Worm (Caenorhabditis elegans) whole organism, young adult: Measurements from ENCODE around the gene Y57A10A.24.

ENCODE experiments used
- B0035.1 ChIP-seq: sonication (generic microtip); optimal IDR thresholded peaks from 2 replicates; lab custom pipeline; 2016; ENCODE audit warnings: missing genetic modification characterization, mild to moderate bottlenecking, missing compliant biosample characterization, missing genotype, missing genetic modification reagents
- B0336.3 ChIP-seq: fragments of 200-800 bp; sonication (Bioruptor generic); IDR thresholded peaks from 2 replicates; pipeline ENCODE4 v1.3.6; 2022; ENCODE audit warnings: missing genetic modification characterization, missing compliant biosample characterization
- D2030.7 ChIP-seq: fragments of 200-800 bp; sonication (Bioruptor generic); IDR thresholded peaks from 2 replicates; pipeline ENCODE4 v1.3.6; 2022; ENCODE audit warnings: missing genetic modification reagents, missing genetic modification characterization, missing compliant biosample characterization
- F49E8.2 ChIP-seq: sonication (generic microtip); optimal IDR thresholded peaks from 3 replicates; lab custom pipeline; 2017; ENCODE audit warnings: missing genetic modification characterization, mild to moderate bottlenecking, missing compliant biosample characterization, antibody characterized with exemption, moderate library complexity; ENCODE audit not compliant: insufficient read depth
- F52B5.7 ChIP-seq: sonication (generic microtip); optimal IDR thresholded peaks from 2 replicates; lab custom pipeline; 2016; ENCODE audit warnings: mild to moderate bottlenecking, missing genetic modification characterization, missing compliant biosample characterization
- K11D2.4 ChIP-seq: fragments of 200-800 bp; sonication (Bioruptor generic); IDR thresholded peaks from 2 replicates; pipeline ENCODE4 v1.3.6; 2022; ENCODE audit warnings: missing genetic modification reagents, missing genetic modification characterization, missing compliant biosample characterization
- K12H6.12 ChIP-seq: fragments of 200-800 bp; sonication (Bioruptor generic); optimal IDR thresholded peaks from 2 replicates; lab custom pipeline; 2018; ENCODE audit warnings: mild to moderate bottlenecking, missing genetic modification characterization, missing compliant biosample characterization
- T26A5.8 ChIP-seq: sonication (generic microtip); optimal IDR thresholded peaks from 2 replicates; lab custom pipeline; 2016; ENCODE audit warnings: missing genetic modification characterization, missing compliant biosample characterization
- Y53F4B.3 ChIP-seq: fragments of 200-800 bp; sonication (Bioruptor generic); IDR thresholded peaks from 2 replicates; pipeline ENCODE4 v1.3.6; 2022; ENCODE audit warnings: missing genetic modification reagents, missing genetic modification characterization, missing compliant biosample characterization
- Y53G8AR.9 ChIP-seq: fragments of 200-800 bp; sonication (Bioruptor generic); conservative IDR thresholded peaks from 2 replicates; pipeline ENCODE4 v1.3.6; 2022; ENCODE audit warnings: missing genetic modification reagents, missing genetic modification characterization, missing compliant biosample characterization
- Y95B8A.8 ChIP-seq: fragments of 200-800 bp; sonication (Bioruptor generic); IDR thresholded peaks from 2 replicates; pipeline ENCODE4 v1.3.6; 2022; ENCODE audit warnings: missing genetic modification reagents, missing genetic modification characterization, missing compliant biosample characterization
- ZK185.1 ChIP-seq: sonication (generic microtip); optimal IDR thresholded peaks from 2 replicates; lab custom pipeline; 2016; ENCODE audit warnings: mild to moderate bottlenecking, missing genetic modification characterization, missing compliant biosample characterization; ENCODE audit not compliant: poor library complexity, severe bottlenecking
- atf-7 ChIP-seq: sonication (generic microtip); optimal IDR thresholded peaks from 2 replicates; lab custom pipeline; 2017; ENCODE audit warnings: mild to moderate bottlenecking, missing genetic modification characterization, missing compliant biosample characterization
- bed-2 ChIP-seq: fragments of 200-800 bp; sonication (Bioruptor generic); IDR thresholded peaks from 2 replicates; pipeline ENCODE4 v1.3.6; 2022; ENCODE audit warnings: missing genetic modification reagents, missing genetic modification characterization, missing compliant biosample characterization
- cebp-1 ChIP-seq, 2 experiments: fragments of 200-800 bp in 1 of 2; sonication (Bioruptor generic) in 1 of 2; sonication (generic microtip) in 1 of 2; IDR thresholded peaks in 1 of 2; optimal IDR thresholded peaks in 1 of 2; 2 replicates each; pipeline versions ENCODE4 v1.3.6 to Lab custom; 2017 to 2022; ENCODE audit warnings: missing compliant biosample characterization in 2 of 2, missing genetic modification characterization in 2 of 2, mild to moderate bottlenecking in 1 of 2, missing genetic modification reagents in 1 of 2, moderate library complexity in 1 of 2
- ceh-40 ChIP-seq: fragments of 200-800 bp; sonication (Bioruptor generic); IDR thresholded peaks from 2 replicates; pipeline ENCODE4 v1.3.6; 2022; ENCODE audit warnings: missing genetic modification characterization, missing compliant biosample characterization
- ceh-79 ChIP-seq: sonication (generic microtip); optimal IDR thresholded peaks from 2 replicates; lab custom pipeline; 2017; ENCODE audit warnings: mild to moderate bottlenecking, missing genetic modification characterization, missing compliant biosample characterization
- dox-1 ChIP-seq: fragments of 200-800 bp; sonication (Bioruptor generic); IDR thresholded peaks from 2 replicates; pipeline ENCODE4 v1.3.6; 2022; ENCODE audit warnings: missing genetic modification reagents, missing genetic modification characterization, missing compliant biosample characterization
- dpl-1 ChIP-seq: fragments of 150-350 bp; optimal IDR thresholded peaks from 2 replicates; lab custom pipeline; 2014; ENCODE audit warnings: missing biosample characterization, missing genetic modification reagents, missing genetic modification characterization
- efl-1 ChIP-seq: fragments of 150-350 bp; optimal IDR thresholded peaks from 2 replicates; lab custom pipeline; 2014; ENCODE audit warnings: missing biosample characterization, missing genetic modification reagents, missing genetic modification characterization
- egl-18 ChIP-seq: fragments of 200-800 bp; sonication (Bioruptor generic); IDR thresholded peaks from 2 replicates; pipeline ENCODE4 v1.3.6; 2022; ENCODE audit warnings: missing genetic modification reagents, missing genetic modification characterization, missing compliant biosample characterization
- him-1 ChIP-seq: sonication (generic microtip); optimal IDR thresholded peaks from 2 replicates; lab custom pipeline; 2016; ENCODE audit warnings: missing genotype, missing genetic modification reagents, missing genetic modification characterization, missing compliant biosample characterization
- hlh-12 ChIP-seq: sonication (generic microtip); optimal IDR thresholded peaks from 2 replicates; lab custom pipeline; 2016; ENCODE audit warnings: missing genetic modification characterization, missing compliant biosample characterization
- hmg-1.2 ChIP-seq: fragments of 200-800 bp; sonication (Bioruptor generic); IDR thresholded peaks from 2 replicates; pipeline ENCODE4 v1.3.6; 2022; ENCODE audit warnings: missing genetic modification reagents, missing genetic modification characterization, missing compliant biosample characterization
- hrde-1 ChIP-seq: sonication (generic microtip); optimal IDR thresholded peaks from 2 replicates; lab custom pipeline; 2016; ENCODE audit warnings: missing genetic modification characterization, mild to moderate bottlenecking, missing compliant biosample characterization, moderate library complexity, missing genotype, missing genetic modification reagents, borderline replicate concordance
- lag-1 ChIP-seq: fragments of 200-800 bp; sonication (Bioruptor generic); IDR thresholded peaks from 2 replicates; pipeline ENCODE4 v1.3.6; 2022; ENCODE audit warnings: missing genetic modification reagents, missing genetic modification characterization, missing compliant biosample characterization
- let-526 ChIP-seq: fragments of 200-800 bp; sonication (Bioruptor generic); IDR thresholded peaks from 2 replicates; pipeline ENCODE4 v1.3.6; 2022; ENCODE audit warnings: missing genetic modification reagents, missing genetic modification characterization, missing compliant biosample characterization
- let-607 ChIP-seq, 2 experiments: fragments of 200-800 bp in 1 of 2; sonication (Bioruptor generic) in 1 of 2; sonication (generic microtip) in 1 of 2; optimal IDR thresholded peaks; 2 replicates each; lab custom pipeline; 2016 to 2018; ENCODE audit warnings: mild to moderate bottlenecking in 2 of 2, missing compliant biosample characterization in 2 of 2, missing genetic modification characterization in 2 of 2, moderate library complexity in 2 of 2, missing genotype in 1 of 2
- lin-35 ChIP-seq, 3 experiments: fragments of 150-350 bp in 2 of 3; sonication (generic microtip) in 1 of 3; optimal IDR thresholded peaks; 2 replicates each; lab custom pipeline; 2014 to 2018; ENCODE audit warnings: missing biosample characterization in 3 of 3, missing genetic modification characterization in 3 of 3, missing genetic modification reagents in 3 of 3
- madf-10 ChIP-seq: sonication (generic microtip); optimal IDR thresholded peaks from 2 replicates; lab custom pipeline; 2016; ENCODE audit warnings: mild to moderate bottlenecking, missing genetic modification characterization, missing compliant biosample characterization
- mcd-1 ChIP-seq: fragments of 200-800 bp; sonication (Bioruptor generic); IDR thresholded peaks from 2 replicates; pipeline ENCODE4 v1.3.6; 2022; ENCODE audit warnings: missing genetic modification reagents, missing genetic modification characterization, missing compliant biosample characterization
- mel-28 ChIP-seq: sonication (generic microtip); optimal IDR thresholded peaks from 2 replicates; lab custom pipeline; 2016; ENCODE audit warnings: borderline replicate concordance, mild to moderate bottlenecking, missing genetic modification characterization, missing compliant biosample characterization
- nfya-2 ChIP-seq: fragments of 200-800 bp; sonication (Bioruptor generic); IDR thresholded peaks from 2 replicates; pipeline ENCODE4 v1.3.6; 2022; ENCODE audit warnings: missing genetic modification reagents, missing genetic modification characterization, missing compliant biosample characterization
- nhr-120 ChIP-seq: fragments of 200-800 bp; sonication (Bioruptor generic); IDR thresholded peaks from 2 replicates; pipeline ENCODE4 v1.3.6; 2022; ENCODE audit warnings: missing genetic modification characterization, missing compliant biosample characterization
- nhr-179 ChIP-seq: sonication (generic microtip); optimal IDR thresholded peaks from 2 replicates; lab custom pipeline; 2016; ENCODE audit warnings: mild to moderate bottlenecking, missing genetic modification characterization, missing compliant biosample characterization
- pbrm-1 ChIP-seq: fragments of 200-800 bp; sonication (Bioruptor generic); IDR thresholded peaks from 2 replicates; pipeline ENCODE4 v1.3.6; 2022; ENCODE audit warnings: missing genetic modification reagents, missing genetic modification characterization, missing compliant biosample characterization
- pha-4 ChIP-seq: fragments of 150-350 bp; sonication (generic microtip); optimal IDR thresholded peaks from 2 replicates; lab custom pipeline; 2014; ENCODE audit warnings: missing biosample characterization, missing genetic modification reagents, missing genetic modification characterization
- rec-8 ChIP-seq, 2 experiments: sonication (generic microtip); optimal IDR thresholded peaks; 2 replicates each; lab custom pipeline; 2016; ENCODE audit warnings: mild to moderate bottlenecking in 2 of 2, missing genetic modification characterization in 2 of 2, missing genetic modification reagents in 2 of 2, missing genotype in 2 of 2, missing biosample characterization in 1 of 2, missing compliant biosample characterization in 1 of 2, moderate library complexity in 1 of 2
- repo-1 ChIP-seq: sonication (generic microtip); optimal IDR thresholded peaks from 2 replicates; lab custom pipeline; 2017; ENCODE audit warnings: mild to moderate bottlenecking, missing genetic modification characterization, missing compliant biosample characterization
- sdz-38 ChIP-seq: sonication (generic microtip); optimal IDR thresholded peaks from 2 replicates; lab custom pipeline; 2016; ENCODE audit warnings: missing genotype, missing genetic modification characterization, missing compliant biosample characterization
- sea-2 ChIP-seq: fragments of 200-800 bp; sonication (Bioruptor generic); IDR thresholded peaks from 2 replicates; pipeline ENCODE4 v1.3.6; 2022; ENCODE audit warnings: missing genetic modification characterization, missing compliant biosample characterization
- snpc-1.3 ChIP-seq: sonication (generic microtip); optimal IDR thresholded peaks from 2 replicates; lab custom pipeline; 2017; ENCODE audit warnings: missing genetic modification characterization, mild to moderate bottlenecking, missing compliant biosample characterization, antibody characterized with exemption, moderate library complexity, missing genotype, missing genetic modification reagents; ENCODE audit not compliant: insufficient read depth
- snpc-4 ChIP-seq, 5 experiments: fragments of 150-350 bp in 1 of 5; sonication (generic microtip) in 4 of 5; optimal IDR thresholded peaks; 2 replicates each; lab custom pipeline; 2014 to 2018; ENCODE audit warnings: missing genetic modification characterization in 5 of 5, missing biosample characterization in 3 of 5, antibody characterized with exemption in 2 of 5, mild to moderate bottlenecking in 2 of 5, missing compliant biosample characterization in 2 of 5, missing genotype in 2 of 5, moderate library complexity in 2 of 5, missing genetic modification reagents in 1 of 5
- tbp1 ChIP-seq: fragments of 200-800 bp; sonication (Bioruptor generic); optimal IDR thresholded peaks from 2 replicates; lab custom pipeline; 2018; ENCODE audit warnings: mild to moderate bottlenecking, missing genetic modification characterization, missing compliant biosample characterization
- tbx-9 ChIP-seq: sonication (generic microtip); optimal IDR thresholded peaks from 2 replicates; lab custom pipeline; 2016; ENCODE audit warnings: borderline replicate concordance, missing genetic modification characterization, inconsistent platforms, missing compliant biosample characterization
- tlf-1 ChIP-seq: fragments of 200-800 bp; sonication (Bioruptor generic); optimal IDR thresholded peaks from 2 replicates; lab custom pipeline; 2018; ENCODE audit warnings: mild to moderate bottlenecking, missing genetic modification characterization, missing compliant biosample characterization
- ztf-25 ChIP-seq: fragments of 200-800 bp; sonication (Bioruptor generic); IDR thresholded peaks from 2 replicates; pipeline ENCODE4 v1.3.6; 2022; ENCODE audit warnings: missing genetic modification reagents, missing genetic modification characterization, missing compliant biosample characterization

The Y57A10A.24 gene

ce11 chrII:12222524-12222923, 20.2 kb upstream of the Y57A10A.24 start (continued):
- TF ChIP-seq pbrm-1: no peak
- no peak for TF ChIP-seq ztf-25
- peak; percentile 78; the same call in 1 of the 2 replicates for TF ChIP-seq hmg-1.2 (GFP tag; lab: Robert Waterston, UW)
- TF ChIP-seq F49E8.2: no peak
- no peak for TF ChIP-seq cebp-1 (GFP tag; IDR thresholded peaks at IDR 0.05; lab: Robert Waterston, UW)
- TF ChIP-seq cebp-1 (tag; optimal IDR thresholded peaks at IDR 0.05; lab: Kevin White, UChicago): peak; percentile 76
- no peak for TF ChIP-seq D2030.7 (GFP tag; lab: Robert Waterston, UW)
- no peak for TF ChIP-seq rec-8 (tag; optimal IDR thresholded peaks at IDR 0.05; lab: Kevin White, UChicago)
- TF ChIP-seq dpl-1: no peak
- TF ChIP-seq ceh-79: no peak
- no peak for TF ChIP-seq egl-18
- TF ChIP-seq lin-35 (GFP tag; optimal IDR thresholded peaks at IDR 0.05; lab: Kevin White, UChicago): peak in 1 of 3 experiments; percentile 68
- no peak for TF ChIP-seq hlh-12 (tag; lab: Kevin White, UChicago)
- TF ChIP-seq let-607 (tag; optimal IDR thresholded peaks at IDR 0.05; lab: Kevin White, UChicago): no peak
- peak; percentile 68 for TF ChIP-seq mcd-1 (GFP tag; lab: Robert Waterston, UW)
- no peak for TF ChIP-seq repo-1 (tag; lab: Kevin White, UChicago)
- TF ChIP-seq bed-2 (GFP tag; lab: Robert Waterston, UW): no peak
- TF ChIP-seq Y53G8AR.9 (GFP tag; lab: Robert Waterston, UW): 0 out of 2 replicates have a peak, but pooled peaks have one; percentile 14
- TF ChIP-seq him-1 (tag; lab: Kevin White, UChicago): no peak
- no peak for TF ChIP-seq pha-4 (tag; lab: Kevin White, UChicago)
- TF ChIP-seq Y53F4B.3: no peak
- TF ChIP-seq F52B5.7 (tag; lab: Kevin White, UChicago): peak; percentile 30
- TF ChIP-seq nhr-179 (tag; lab: Kevin White, UChicago): no peak
- TF ChIP-seq nfya-2 (GFP tag; lab: Robert Waterston, UW): no peak
- peak; percentile 78 for TF ChIP-seq madf-10 (tag; lab: Kevin White, UChicago)
- TF ChIP-seq K11D2.4 (GFP tag; lab: Robert Waterston, UW): peak; percentile 67; the same call in 1 of the 2 replicates
- peak; percentile 62 for TF ChIP-seq snpc-4 (GFP tag; optimal IDR thresholded peaks at IDR 0.05; lab: Kevin White, UChicago)
- peak; percentile 50 to 87 (median 81) for TF ChIP-seq snpc-4 (tag; optimal IDR thresholded peaks at IDR 0.05; lab: Kevin White, UChicago)
- peak; percentile 75 for TF ChIP-seq dox-1 (GFP tag; lab: Robert Waterston, UW)
- TF ChIP-seq lag-1 (GFP tag; lab: Robert Waterston, UW): no peak
- no peak for TF ChIP-seq tbx-9 (tag; lab: Kevin White, UChicago)
- peak; percentile 31; the same call in 1 of the 2 replicates for TF ChIP-seq B0336.3 (GFP tag; lab: Robert Waterston, UW)
- TF ChIP-seq efl-1 (GFP tag; lab: Kevin White, UChicago): no peak
- no peak for TF ChIP-seq mel-28 (tag; lab: Kevin White, UChicago)
- peak; percentile 65 for TF ChIP-seq K12H6.12 (tag; lab: Kevin White, UChicago)
- TF ChIP-seq B0035.1 (tag; lab: Kevin White, UChicago): no peak
- TF ChIP-seq ceh-40: no peak
- TF ChIP-seq atf-7: no peak
- no peak for TF ChIP-seq hrde-1
- no peak for TF ChIP-seq sdz-38
- no peak for TF ChIP-seq tlf-1
- TF ChIP-seq ZK185.1 (tag; lab: Kevin White, UChicago): no peak
- peak; percentile 34 for TF ChIP-seq tbp1 (GFP tag; lab: Kevin White, UChicago)
- TF ChIP-seq let-526: no peak
- no peak for TF ChIP-seq T26A5.8 (tag; lab: Kevin White, UChicago)
- no peak for TF ChIP-seq Y95B8A.8 (GFP tag; lab: Robert Waterston, UW)
- no peak for TF ChIP-seq nhr-120 (GFP tag; lab: Robert Waterston, UW)
- no peak for TF ChIP-seq sea-2
- no peak for TF ChIP-seq snpc-1.3 (tag; lab: Kevin White, UChicago)
